Fruit fly (Drosophila melanogaster) whole organism, embryonic: ENCODE measurements around the gene CG5861.

Experiments
- Ada2b ChIP-seq: fragments of 200-800 bp; sonication (Bioruptor generic); IDR thresholded peaks from 2 replicates; pipeline ENCODE4 v1.3.6; 2022; ENCODE audit warnings: missing biosample characterization, missing genetic modification characterization
- Adf1 ChIP-seq: fragments of 200-800 bp; sonication (Bioruptor generic); IDR thresholded peaks from 2 replicates; pipeline ENCODE4 v1.3.6; 2022; ENCODE audit warnings: missing biosample characterization, missing genetic modification characterization
- Bteb2 ChIP-seq: fragments of 200-800 bp; sonication (Bioruptor generic); optimal IDR thresholded peaks from 2 replicates; lab custom pipeline; 2016; ENCODE audit warnings: missing biosample characterization, missing genetic modification characterization
- CG10147 ChIP-seq: fragments of 200-800 bp; sonication (Bioruptor generic); optimal IDR thresholded peaks from 2 replicates; lab custom pipeline; 2019; ENCODE audit warnings: missing biosample characterization, mild to moderate bottlenecking, missing genetic modification characterization, moderate library complexity
- CG10209 ChIP-seq: fragments of 200-800 bp; sonication (Bioruptor generic); optimal IDR thresholded peaks from 3 replicates; lab custom pipeline; 2017; ENCODE audit warnings: missing biosample characterization, mild to moderate bottlenecking, missing genetic modification characterization, missing genetic modification reagents
- CG10366 ChIP-seq: fragments of 200-800 bp; sonication (Bioruptor generic); IDR thresholded peaks from 2 replicates; pipeline ENCODE4 v1.3.6; 2022; ENCODE audit warnings: missing biosample characterization, missing genetic modification characterization
- CG13296 ChIP-seq: fragments of 200-800 bp; sonication (Bioruptor generic); optimal IDR thresholded peaks from 3 replicates; lab custom pipeline; 2018; ENCODE audit warnings: missing biosample characterization, mild to moderate bottlenecking, missing genetic modification characterization
- CG13424 ChIP-seq: fragments of 200-800 bp; sonication (Bioruptor generic); optimal IDR thresholded peaks from 2 replicates; lab custom pipeline; 2019; ENCODE audit warnings: missing biosample characterization, mild to moderate bottlenecking, missing genetic modification characterization, moderate library complexity
- CG1529 ChIP-seq: fragments of 200-800 bp; sonication (Bioruptor generic); optimal IDR thresholded peaks from 3 replicates; lab custom pipeline; 2018; ENCODE audit warnings: missing biosample characterization, missing genetic modification characterization
- CG1647 ChIP-seq: fragments of 200-800 bp; sonication (Bioruptor generic); optimal IDR thresholded peaks from 3 replicates; lab custom pipeline; 2016; ENCODE audit warnings: missing biosample characterization, missing genetic modification characterization
- CG16779 ChIP-seq: fragments of 200-800 bp; sonication (Bioruptor generic); IDR thresholded peaks from 2 replicates; pipeline ENCODE4 v1.3.6; 2022; ENCODE audit warnings: missing biosample characterization, missing genetic modification characterization
- CG17186 ChIP-seq: fragments of 200-800 bp; sonication (Bioruptor generic); optimal IDR thresholded peaks from 3 replicates; lab custom pipeline; 2017; ENCODE audit warnings: missing biosample characterization, missing genetic modification reagents, missing genetic modification characterization
- CG17829 ChIP-seq: fragments of 200-800 bp; optimal IDR thresholded peaks from 2 replicates; lab custom pipeline; 2019; ENCODE audit warnings: missing biosample characterization, mild to moderate bottlenecking, missing genetic modification characterization, moderate library complexity
- CG1792 ChIP-seq: fragments of 200-800 bp; sonication (Bioruptor generic); optimal IDR thresholded peaks from 2 replicates; lab custom pipeline; 2016; ENCODE audit warnings: missing biosample characterization, missing genetic modification characterization
- CG18619 ChIP-seq: fragments of 200-800 bp; sonication (Bioruptor generic); optimal IDR thresholded peaks from 3 replicates; lab custom pipeline; 2017; ENCODE audit warnings: missing biosample characterization, mild to moderate bottlenecking, missing genetic modification characterization
- CG2120 ChIP-seq: fragments of 200-800 bp; sonication (Bioruptor generic); optimal IDR thresholded peaks from 3 replicates; lab custom pipeline; 2016; ENCODE audit warnings: missing biosample characterization, missing genetic modification characterization
- CG2678 ChIP-seq: fragments of 200-800 bp; sonication (Bioruptor generic); optimal IDR thresholded peaks from 3 replicates; lab custom pipeline; 2019; ENCODE audit warnings: missing biosample characterization, mild to moderate bottlenecking, missing genetic modification characterization, moderate library complexity
- CG31388 ChIP-seq: fragments of 200-800 bp; sonication (Bioruptor generic); optimal IDR thresholded peaks from 2 replicates; lab custom pipeline; 2016; ENCODE audit warnings: missing biosample characterization, missing genetic modification characterization
- CG33557 ChIP-seq: fragments of 200-800 bp; sonication (Bioruptor generic); optimal IDR thresholded peaks from 2 replicates; lab custom pipeline; 2019; ENCODE audit warnings: missing biosample characterization, mild to moderate bottlenecking, missing genetic modification characterization, moderate library complexity
- CG7987 ChIP-seq: fragments of 200-800 bp; sonication (Bioruptor generic); optimal IDR thresholded peaks from 2 replicates; lab custom pipeline; 2018; ENCODE audit warnings: missing biosample characterization, mild to moderate bottlenecking, missing genetic modification characterization, moderate library complexity
- CG8290 ChIP-seq, 3 experiments: fragments of 200-800 bp; sonication (Bioruptor generic); optimal IDR thresholded peaks; 2 replicates each; lab custom pipeline; 2016 to 2019; ENCODE audit warnings: missing biosample characterization in 3 of 3, missing genetic modification characterization in 3 of 3, mild to moderate bottlenecking in 2 of 3, moderate library complexity in 1 of 3
- CG8924 ChIP-seq: fragments of 200-800 bp; optimal IDR thresholded peaks from 3 replicates; lab custom pipeline; 2019; ENCODE audit warnings: missing biosample characterization, mild to moderate bottlenecking, missing genetic modification characterization, moderate library complexity
- CG9437 ChIP-seq: fragments of 200-800 bp; sonication (Bioruptor generic); optimal IDR thresholded peaks from 2 replicates; lab custom pipeline; 2018; ENCODE audit warnings: missing biosample characterization, mild to moderate bottlenecking, missing genetic modification characterization
- Dbx ChIP-seq: fragments of 200-800 bp; sonication (Bioruptor generic); IDR thresholded peaks from 3 replicates; pipeline ENCODE4 v1.3.6; 2022; ENCODE audit warnings: missing biosample characterization, missing genetic modification characterization
- Kr ChIP-seq: fragments of 200-800 bp; sonication (Bioruptor generic); optimal IDR thresholded peaks from 2 replicates; lab custom pipeline; 2017; ENCODE audit warnings: missing biosample characterization, mild to moderate bottlenecking, missing genetic modification characterization
- Lhr ChIP-seq: fragments of 200-800 bp; sonication (Bioruptor generic); optimal IDR thresholded peaks from 3 replicates; lab custom pipeline; 2017; ENCODE audit warnings: mild to moderate bottlenecking, missing biosample characterization, missing genetic modification reagents, missing genetic modification characterization
- Lpt ChIP-seq: fragments of >200 bp; optimal IDR thresholded peaks from 2 replicates; lab custom pipeline; 2018; ENCODE audit warnings: missing biosample characterization, missing genetic modification characterization
- Mrtf ChIP-seq: fragments of 200-800 bp; sonication (Bioruptor generic); IDR thresholded peaks from 3 replicates; pipeline ENCODE4 v1.3.6; 2022; ENCODE audit warnings: missing biosample characterization, missing genetic modification characterization
- NC2β ChIP-seq: fragments of 200-800 bp; sonication (Bioruptor generic); optimal IDR thresholded peaks from 2 replicates; lab custom pipeline; 2016; ENCODE audit warnings: missing biosample characterization, missing genetic modification characterization
- aop ChIP-seq: fragments of 200-800 bp; sonication (Bioruptor generic); IDR thresholded peaks from 2 replicates; pipeline ENCODE4 v1.3.6; 2022; ENCODE audit warnings: missing biosample characterization, missing genetic modification characterization
- ash1 ChIP-seq: fragments of 200-800 bp; sonication (Bioruptor generic); optimal IDR thresholded peaks from 2 replicates; lab custom pipeline; 2018; ENCODE audit warnings: missing biosample characterization, mild to moderate bottlenecking, missing genetic modification characterization
- br ChIP-seq: fragments of >200 bp; optimal IDR thresholded peaks from 2 replicates; lab custom pipeline; 2017
- btn ChIP-seq: fragments of 200-800 bp; sonication (Bioruptor generic); optimal IDR thresholded peaks from 2 replicates; lab custom pipeline; 2016; ENCODE audit warnings: missing biosample characterization, missing genetic modification characterization
- crc ChIP-seq: fragments of 200-800 bp; sonication (Bioruptor generic); optimal IDR thresholded peaks from 2 replicates; lab custom pipeline; 2016; ENCODE audit warnings: missing biosample characterization, missing genetic modification characterization
- da ChIP-seq: fragments of 200-800 bp; sonication (Bioruptor generic); optimal IDR thresholded peaks from 2 replicates; lab custom pipeline; 2016; ENCODE audit warnings: missing biosample characterization, missing genetic modification characterization
- danr ChIP-seq: fragments of 200-800 bp; sonication (Bioruptor generic); IDR thresholded peaks from 2 replicates; pipeline ENCODE4 v1.3.6; 2022; ENCODE audit warnings: missing biosample characterization, missing genetic modification characterization
- disco-r ChIP-seq: fragments of 200-800 bp; sonication (Bioruptor generic); optimal IDR thresholded peaks from 2 replicates; lab custom pipeline; 2016; ENCODE audit warnings: missing biosample characterization, missing genetic modification characterization
- dmrt99B ChIP-seq: fragments of 200-800 bp; sonication (Bioruptor generic); optimal IDR thresholded peaks from 2 replicates; lab custom pipeline; 2018; ENCODE audit warnings: missing biosample characterization, mild to moderate bottlenecking, missing genetic modification characterization, moderate library complexity
- dysf ChIP-seq: fragments of 200-800 bp; sonication (Bioruptor generic); IDR thresholded peaks from 3 replicates; pipeline ENCODE4 v1.3.6; 2022; ENCODE audit warnings: missing biosample characterization, missing genetic modification characterization
- en ChIP-seq: fragments of 200-800 bp; sonication (Bioruptor generic); optimal IDR thresholded peaks from 2 replicates; lab custom pipeline; 2016; ENCODE audit warnings: missing biosample characterization, missing genetic modification characterization
- jing ChIP-seq: fragments of 200-800 bp; sonication (Bioruptor generic); optimal IDR thresholded peaks from 2 replicates; lab custom pipeline; 2018; ENCODE audit warnings: missing biosample characterization, mild to moderate bottlenecking, missing genetic modification characterization
- jumu ChIP-seq: fragments of 200-800 bp; sonication (Bioruptor generic); optimal IDR thresholded peaks from 3 replicates; lab custom pipeline; 2016; ENCODE audit warnings: missing biosample characterization, missing genetic modification characterization
- ken ChIP-seq: fragments of 200-800 bp; sonication (Bioruptor generic); IDR thresholded peaks from 3 replicates; pipeline ENCODE4 v1.3.6; 2022; ENCODE audit warnings: missing biosample characterization, missing genetic modification characterization
- lbe ChIP-seq: fragments of 200-800 bp; sonication (Bioruptor generic); optimal IDR thresholded peaks from 2 replicates; lab custom pipeline; 2016; ENCODE audit warnings: missing biosample characterization, mild to moderate bottlenecking, missing genetic modification characterization
- lmd ChIP-seq: fragments of 200-800 bp; sonication (Bioruptor generic); IDR thresholded peaks from 2 replicates; pipeline ENCODE4 v1.3.6; 2022; ENCODE audit warnings: missing biosample characterization, missing genetic modification characterization
- schlank ChIP-seq: fragments of 200-800 bp; sonication (Bioruptor generic); optimal IDR thresholded peaks from 2 replicates; lab custom pipeline; 2018; ENCODE audit warnings: missing biosample characterization, mild to moderate bottlenecking, missing genetic modification characterization
- tio ChIP-seq: fragments of 200-800 bp; sonication (Bioruptor generic); optimal IDR thresholded peaks from 2 replicates; lab custom pipeline; 2017; ENCODE audit warnings: missing biosample characterization, missing genetic modification characterization, inconsistent platforms
- toy ChIP-seq: fragments of 200-800 bp; sonication (Bioruptor generic); IDR thresholded peaks from 2 replicates; pipeline ENCODE4 v1.3.6; 2022; ENCODE audit warnings: missing biosample characterization, missing genetic modification characterization
- tup ChIP-seq: fragments of 200-800 bp; sonication (Bioruptor generic); optimal IDR thresholded peaks from 2 replicates; lab custom pipeline; 2016; ENCODE audit warnings: missing biosample characterization, mild to moderate bottlenecking, missing genetic modification characterization, moderate library complexity
- wek ChIP-seq: fragments of 200-800 bp; sonication (Bioruptor generic); optimal IDR thresholded peaks from 3 replicates; lab custom pipeline; 2018; ENCODE audit warnings: missing biosample characterization, mild to moderate bottlenecking, missing genetic modification characterization, moderate library complexity

The CG5861 gene

dm6 chr2L:16325515-16326257 is 18.6 kb upstream of the CG5861 start, which contains the start of gene cact (continued):
- TF ChIP-seq lmd (GFP tag; lab: Robert Waterston, UW) (peak; percentile 92), CG33557 (peak; percentile 79), NC2β (GFP tag; lab: Kevin White, UChicago) (peak; percentile 95), Ada2b (GFP tag; lab: Robert Waterston, UW) (peak; percentile 87), aop (GFP tag; lab: Robert Waterston, UW) (no peak), toy (GFP tag; lab: Robert Waterston, UW) (no peak), Bteb2 (GFP tag; lab: Kevin White, UChicago) (peak; percentile 96), CG2120 (peak; percentile 98), CG7987 (peak; percentile 62), Kr (GFP tag; lab: Kevin White, UChicago) (no peak), wek (peak; percentile 64), CG16779 (GFP tag; lab: Robert Waterston, UW) (peak; percentile 68; the same call in 1 of the 2 replicates), CG17186 (peak; percentile 73), CG18619 (GFP tag; lab: Kevin White, UChicago) (peak; percentile 90), Dbx (peak; percentile 91), Mrtf (peak; percentile 86; the same call in 2 of the 3 replicates), ken (GFP tag; lab: Robert Waterston, UW) (peak; percentile 88), CG13296 (GFP tag; lab: Kevin White, UChicago) (peak; percentile 85), en (GFP tag; lab: Kevin White, UChicago) (peak; percentile 88), btn (GFP tag; lab: Kevin White, UChicago) (peak; percentile 77), jumu (GFP tag; lab: Kevin White, UChicago) (peak; percentile 94), CG1792 (peak; percentile 91), CG1529 (GFP tag; lab: Kevin White, UChicago) (peak; percentile 82), dysf (GFP tag; lab: Robert Waterston, UW) (peak; percentile 91), dmrt99B (peak; percentile 87), CG8924 (peak; percentile 95), CG17829 (tag; lab: Kevin White, UChicago) (peak; percentile 95), CG10366 (GFP tag; lab: Robert Waterston, UW) (peak; percentile 89), Adf1 (GFP tag; lab: Robert Waterston, UW) (peak; percentile 65; the same call in 1 of the 2 replicates), CG10209 (GFP tag; lab: Kevin White, UChicago) (peak; percentile 91), CG9437 (peak; percentile 79), CG2678 (tag; lab: Kevin White, UChicago) (peak; percentile 93), CG1647 (peak; percentile 90), danr (GFP tag; lab: Robert Waterston, UW) (peak; percentile 74), crc (peak; percentile 93), da (GFP tag; lab: Kevin White, UChicago) (peak; percentile 81), tio (GFP tag; lab: Kevin White, UChicago) (peak; percentile 91), ash1 (GFP tag; lab: Kevin White, UChicago) (no peak), CG31388 (peak; percentile 77), Lhr (peak; percentile 87), CG8290 (GFP tag; optimal IDR thresholded peaks at IDR 0.05; lab: Kevin White, UChicago) (peak; percentile 79), CG8290 (tag; optimal IDR thresholded peaks at IDR 0.05; lab: Kevin White, UChicago) (peak; percentile 27 to 54), lbe (GFP tag; lab: Kevin White, UChicago) (peak; percentile 94), tup (peak; percentile 89), jing (GFP tag; lab: Kevin White, UChicago) (peak; percentile 75), br (lab: Kevin White, UChicago) (no peak), Lpt (GFP tag; lab: Kevin White, UChicago) (no peak), schlank (tag; lab: Kevin White, UChicago) (peak; percentile 80), disco-r (GFP tag; lab: Kevin White, UChicago) (peak; percentile 92), CG13424 (tag; lab: Kevin White, UChicago) (peak; percentile 92), CG10147 (GFP tag; lab: Kevin White, UChicago) (peak; percentile 92)
